Fruit fly (Drosophila melanogaster): Measurements from ENCODE around the gene Mkp.

Gene Mkp

DNA sequence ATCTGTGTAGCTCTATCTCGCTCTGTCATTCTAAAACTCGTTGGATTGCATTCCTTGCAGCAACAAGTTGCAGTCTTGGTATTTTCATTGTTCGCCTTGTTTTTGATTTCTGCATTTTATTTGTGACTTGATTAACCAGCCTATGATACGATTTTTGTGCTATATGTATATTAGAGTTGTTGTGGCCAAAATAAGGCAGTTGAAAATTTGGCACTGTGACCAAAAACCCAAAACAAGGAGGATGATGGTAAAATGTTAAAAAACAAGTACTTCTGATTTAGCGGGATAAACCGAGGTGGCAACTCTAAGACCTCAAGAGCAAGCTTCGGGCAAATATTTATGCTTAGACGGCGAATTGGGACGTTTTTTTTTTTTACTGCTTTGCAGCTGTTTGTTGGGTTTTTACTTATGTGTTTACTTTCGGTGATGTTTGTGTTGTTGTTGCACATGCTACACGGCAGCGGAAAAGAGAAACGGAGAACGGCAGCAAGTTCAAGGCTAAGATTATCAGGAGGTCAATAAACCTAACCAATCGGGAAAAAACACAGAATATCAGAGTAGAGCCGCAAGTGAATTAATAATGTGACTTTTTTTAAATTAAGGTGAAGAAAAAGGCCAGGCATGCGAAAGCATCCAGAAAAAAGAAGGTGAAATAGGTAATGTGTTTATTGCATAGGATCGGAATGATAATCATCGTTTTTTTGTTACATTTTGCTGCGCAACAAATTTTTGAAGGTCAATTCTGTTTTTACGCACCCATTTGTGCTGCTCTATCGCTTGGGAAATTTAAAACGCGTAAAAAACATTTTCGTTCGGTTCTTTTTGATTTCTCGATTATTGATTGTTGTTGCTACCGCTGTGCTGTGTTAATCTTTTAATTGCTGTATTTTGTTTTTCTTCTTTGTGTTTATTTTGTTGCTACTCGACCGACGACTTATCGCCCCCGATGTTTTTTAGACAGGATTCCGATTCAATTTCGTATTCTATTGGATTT is 44.5 kb downstream of the Mkp start (continued):
- TF ChIP-seq dac (GFP tag; optimal IDR thresholded peaks at IDR 0.05) (no peak), CG3032 (tag; optimal IDR thresholded peaks at IDR 0.05) (peak; percentile 17), svp (GFP tag) (peak; percentile 88), Eip75B (GFP tag; optimal IDR thresholded peaks at IDR 0.05) (peak; percentile 15), cyc (GFP tag; optimal IDR thresholded peaks at IDR 0.05) (peak; percentile 15), CG7368 (GFP tag; optimal IDR thresholded peaks at IDR 0.05) (no peak), Hr39 (GFP tag; optimal IDR thresholded peaks at IDR 0.05) (peak; percentile 36), lz (GFP tag; optimal IDR thresholded peaks at IDR 0.05) (no peak), CG34406 (GFP tag; optimal IDR thresholded peaks at IDR 0.05) (no peak), Ets96B (tag; optimal IDR thresholded peaks at IDR 0.05) (no peak), CG32006 (GFP tag; optimal IDR thresholded peaks at IDR 0.05) (no peak), fd85E (GFP tag; optimal IDR thresholded peaks at IDR 0.05) (no peak), topi (GFP tag; optimal IDR thresholded peaks at IDR 0.05) (peak; percentile 36), eg (GFP tag; IDR thresholded peaks at IDR 0.05) (no peak), CG6792 (GFP tag; optimal IDR thresholded peaks at IDR 0.05) (peak; percentile 24), Lpt (GFP tag; optimal IDR thresholded peaks at IDR 0.05) (no peak), CG8119 (GFP tag; IDR thresholded peaks at IDR 0.05) (no peak), Sox14 (GFP tag; optimal IDR thresholded peaks at IDR 0.05) (no peak), salr (GFP tag; optimal IDR thresholded peaks at IDR 0.05) (no peak), Gug (GFP tag; IDR thresholded peaks at IDR 0.05) (no peak), fd59A (GFP tag; optimal IDR thresholded peaks at IDR 0.05) (no peak), CG8319 (GFP tag; optimal IDR thresholded peaks at IDR 0.05) (no peak), CG10631 (GFP tag; optimal IDR thresholded peaks at IDR 0.05) (peak; percentile 35), Met (GFP tag; optimal IDR thresholded peaks at IDR 0.05) (peak; percentile 49)

DNA sequence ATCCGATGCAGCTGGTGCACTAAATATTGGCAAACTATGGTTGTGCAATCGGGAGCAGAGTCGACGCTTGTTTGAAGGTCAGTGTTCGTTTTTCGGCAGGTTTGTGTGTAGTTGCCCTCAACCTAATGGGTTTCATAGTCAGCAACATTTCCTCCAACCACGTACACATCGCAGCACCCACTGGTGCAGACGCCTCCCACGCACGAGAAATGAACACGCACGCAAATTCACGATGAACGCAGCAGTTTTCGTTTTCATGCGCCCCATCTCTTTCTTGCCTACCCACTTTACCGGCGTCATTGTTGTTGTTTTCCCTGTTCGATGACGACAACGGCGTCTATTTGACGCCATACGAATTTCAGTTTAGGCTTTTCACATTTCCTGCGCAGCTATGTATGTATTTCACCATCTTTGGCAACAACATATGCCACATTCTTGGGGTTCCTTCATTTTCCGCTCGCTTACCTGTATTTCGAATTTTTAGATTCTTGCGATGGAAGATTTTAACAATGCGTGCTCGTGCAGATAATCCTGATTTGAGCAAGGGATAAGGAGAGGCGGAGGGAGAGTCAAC is 46.7 kb downstream of the Mkp start:
- TF ChIP-seq svp (GFP tag) (peak; percentile 52), ss (GFP tag; optimal IDR thresholded peaks at IDR 0.05) (peak in 1 of 2 experiments; percentile 38), Hr4 (GFP tag; optimal IDR thresholded peaks at IDR 0.05) (no peak)

- 0 out of 3 replicates have a peak, but pooled peaks have one; percentile 26 for TF ChIP-seq CG6163 (GFP tag; IDR thresholded peaks at IDR 0.05)
- no peak for TF ChIP-seq CG8632 (GFP tag; optimal IDR thresholded peaks at IDR 0.05)
- TF ChIP-seq svp (GFP tag) = peak; percentile 47
- TF ChIP-seq ss (GFP tag; optimal IDR thresholded peaks at IDR 0.05) = no peak
- peak; percentile 18 for TF ChIP-seq CG6854 (GFP tag; optimal IDR thresholded peaks at IDR 0.05)
- no peak for TF ChIP-seq Eip78C (GFP tag)
- no peak for TF ChIP-seq CG8119 (GFP tag; IDR thresholded peaks at IDR 0.05)
- TF ChIP-seq CG11902 (GFP tag; optimal IDR thresholded peaks at IDR 0.05) = no peak
These were observed 47.6 kb downstream of the Mkp start for dm6 chr3L:136591-137280.

- TF ChIP-seq Hr4 (GFP tag; optimal IDR thresholded peaks at IDR 0.05) (no peak), CG3919 (GFP tag; optimal IDR thresholded peaks at IDR 0.05) (no peak), salr (GFP tag; optimal IDR thresholded peaks at IDR 0.05) (no peak), CG6163 (GFP tag; IDR thresholded peaks at IDR 0.05) (no peak), dac (GFP tag; optimal IDR thresholded peaks at IDR 0.05) (no peak), CG6854 (GFP tag; optimal IDR thresholded peaks at IDR 0.05) (no peak), Ets21C (GFP tag; optimal IDR thresholded peaks at IDR 0.05) (no peak), Blimp-1 (GFP tag; optimal IDR thresholded peaks at IDR 0.05) (no peak), Eip78C (GFP tag) (no peak), CG8632 (GFP tag; optimal IDR thresholded peaks at IDR 0.05) (no peak), CG3032 (tag; optimal IDR thresholded peaks at IDR 0.05) (no peak), CG11294 (GFP tag; IDR thresholded peaks at IDR 0.05) (no peak), CG6276 (GFP tag; optimal IDR thresholded peaks at IDR 0.05) (no peak), CG31627 (GFP tag; optimal IDR thresholded peaks at IDR 0.05) (no peak), topi (GFP tag; optimal IDR thresholded peaks at IDR 0.05) (no peak), ss (GFP tag; optimal IDR thresholded peaks at IDR 0.05) (no peak), CG32006 (GFP tag; optimal IDR thresholded peaks at IDR 0.05) (no peak), CG34406 (GFP tag; optimal IDR thresholded peaks at IDR 0.05) (no peak), lz (GFP tag; optimal IDR thresholded peaks at IDR 0.05) (no peak)
These were observed 49.5 kb downstream of the Mkp start for dm6 chr3L:134868-135267.
